Fruit fly (Drosophila melanogaster) whole organism, embryonic: ENCODE measurements around the gene ple.

Experiments used
- BtbVII ChIP-seq: fragments of 200-800 bp; sonication (Bioruptor generic); optimal IDR thresholded peaks from 3 replicates; lab custom pipeline; 2017; ENCODE audit warnings: missing biosample characterization, mild to moderate bottlenecking, missing genetic modification characterization
- C15 ChIP-seq: fragments of 200-800 bp; sonication (Bioruptor generic); IDR thresholded peaks from 3 replicates; pipeline ENCODE4 v1.3.6; 2022; ENCODE audit warnings: missing biosample characterization, missing genetic modification characterization
- CG10147 ChIP-seq: fragments of 200-800 bp; sonication (Bioruptor generic); optimal IDR thresholded peaks from 2 replicates; lab custom pipeline; 2019; ENCODE audit warnings: missing biosample characterization, mild to moderate bottlenecking, missing genetic modification characterization, moderate library complexity
- CG11504 ChIP-seq: fragments of 200-800 bp; sonication (Bioruptor generic); optimal IDR thresholded peaks from 3 replicates; lab custom pipeline; 2019; ENCODE audit warnings: missing biosample characterization, mild to moderate bottlenecking, missing genetic modification characterization, moderate library complexity
- CG12236 ChIP-seq: fragments of 200-800 bp; sonication (Bioruptor generic); optimal IDR thresholded peaks from 2 replicates; lab custom pipeline; 2016; ENCODE audit warnings: missing biosample characterization, missing genetic modification characterization
- CG12391 ChIP-seq: fragments of 200-800 bp; sonication (Bioruptor generic); optimal IDR thresholded peaks from 3 replicates; lab custom pipeline; 2018; ENCODE audit warnings: missing biosample characterization, mild to moderate bottlenecking, missing genetic modification characterization, moderate library complexity
- CG13287 ChIP-seq: fragments of 200-800 bp; sonication (Bioruptor generic); IDR thresholded peaks from 2 replicates; pipeline ENCODE4 v1.3.6; 2022; ENCODE audit warnings: missing biosample characterization, missing genetic modification characterization; ENCODE audit not compliant: partially characterized antibody
- CG13894 ChIP-seq: fragments of 200-800 bp; sonication (Bioruptor generic); optimal IDR thresholded peaks from 3 replicates; lab custom pipeline; 2018; ENCODE audit warnings: missing biosample characterization, mild to moderate bottlenecking, missing genetic modification characterization, moderate library complexity
- CG15514 ChIP-seq: fragments of 200-800 bp; sonication (Bioruptor generic); optimal IDR thresholded peaks from 3 replicates; lab custom pipeline; 2017; ENCODE audit warnings: missing biosample characterization, missing genetic modification characterization, mild to moderate bottlenecking, moderate library complexity, missing genetic modification reagents
- CG17359 ChIP-seq: fragments of 200-800 bp; sonication (Bioruptor generic); optimal IDR thresholded peaks from 3 replicates; lab custom pipeline; 2018; ENCODE audit warnings: missing biosample characterization, mild to moderate bottlenecking, missing genetic modification characterization, moderate library complexity
- CG30020 ChIP-seq: fragments of 200-800 bp; optimal IDR thresholded peaks from 2 replicates; lab custom pipeline; 2019; ENCODE audit warnings: missing biosample characterization, mild to moderate bottlenecking, missing genetic modification characterization, moderate library complexity
- CG30403 ChIP-seq: fragments of 200-800 bp; sonication (Bioruptor generic); optimal IDR thresholded peaks from 3 replicates; lab custom pipeline; 2016; ENCODE audit warnings: missing biosample characterization, missing genetic modification characterization
- CG3065 ChIP-seq: fragments of 200-800 bp; sonication (Bioruptor generic); optimal IDR thresholded peaks from 2 replicates; lab custom pipeline; 2016; ENCODE audit warnings: missing biosample characterization, missing genetic modification characterization
- CG32772 ChIP-seq: fragments of 200-800 bp; sonication (Bioruptor generic); IDR thresholded peaks from 2 replicates; pipeline ENCODE4 v1.3.6; 2022; ENCODE audit warnings: missing biosample characterization, missing genetic modification characterization
- CG3847 ChIP-seq: fragments of 200-800 bp; sonication (Bioruptor generic); IDR thresholded peaks from 2 replicates; pipeline ENCODE4 v1.3.6; 2022; ENCODE audit warnings: missing biosample characterization, missing genetic modification characterization
- CG42726 ChIP-seq: fragments of 200-800 bp; sonication (Bioruptor generic); IDR thresholded peaks from 2 replicates; pipeline ENCODE4 v1.3.6; 2022; ENCODE audit warnings: missing biosample characterization, missing genetic modification characterization; ENCODE audit not compliant: partially characterized antibody
- CG4424 ChIP-seq: fragments of 200-800 bp; sonication (Bioruptor generic); optimal IDR thresholded peaks from 3 replicates; lab custom pipeline; 2016; ENCODE audit warnings: missing biosample characterization, missing genetic modification characterization
- CG6254 ChIP-seq: fragments of 200-800 bp; sonication (Bioruptor generic); optimal IDR thresholded peaks from 3 replicates; lab custom pipeline; 2017; ENCODE audit warnings: mild to moderate bottlenecking, missing biosample characterization, missing genetic modification reagents, missing genetic modification characterization
- CG7839 ChIP-seq: fragments of 200-800 bp; sonication (Bioruptor generic); optimal IDR thresholded peaks from 3 replicates; lab custom pipeline; 2018; ENCODE audit warnings: missing biosample characterization, mild to moderate bottlenecking, missing genetic modification characterization, moderate library complexity
- CG8290 ChIP-seq, 3 experiments: fragments of 200-800 bp; sonication (Bioruptor generic); optimal IDR thresholded peaks; 2 replicates each; lab custom pipeline; 2016 to 2019; ENCODE audit warnings: missing biosample characterization in 3 of 3, missing genetic modification characterization in 3 of 3, mild to moderate bottlenecking in 2 of 3, moderate library complexity in 1 of 3
- CHES-1-like ChIP-seq: fragments of 200-800 bp; sonication (Bioruptor generic); optimal IDR thresholded peaks from 2 replicates; lab custom pipeline; 2016; ENCODE audit warnings: missing biosample characterization, missing genetic modification characterization
- CkIIα-i1 ChIP-seq: fragments of 200-800 bp; sonication (Bioruptor generic); IDR thresholded peaks from 2 replicates; pipeline ENCODE4 v1.3.6; 2022; ENCODE audit warnings: missing biosample characterization, missing genetic modification characterization
- D19A ChIP-seq: fragments of 200-800 bp; optimal IDR thresholded peaks from 3 replicates; lab custom pipeline; 2019; ENCODE audit warnings: missing biosample characterization, mild to moderate bottlenecking, missing genetic modification characterization, moderate library complexity
- Dp ChIP-seq: fragments of 200-800 bp; sonication (Bioruptor generic); optimal IDR thresholded peaks from 2 replicates; lab custom pipeline; 2018; ENCODE audit warnings: missing biosample characterization, mild to moderate bottlenecking, missing genetic modification characterization, moderate library complexity
- Ets65A ChIP-seq: fragments of 200-800 bp; sonication (Bioruptor generic); peaks from one replicate; lab custom pipeline; 2016; ENCODE audit warnings: missing biosample characterization, missing genetic modification characterization
- Fer2 ChIP-seq: fragments of 200-800 bp; sonication (Bioruptor generic); optimal IDR thresholded peaks from 2 replicates; lab custom pipeline; 2018; ENCODE audit warnings: missing biosample characterization, mild to moderate bottlenecking, missing genetic modification characterization, moderate library complexity
- H15 ChIP-seq: fragments of 200-800 bp; sonication (Bioruptor generic); IDR thresholded peaks from 3 replicates; pipeline ENCODE4 v1.3.6; 2022; ENCODE audit warnings: missing biosample characterization, missing genetic modification characterization
- HLH3B ChIP-seq: fragments of 200-800 bp; sonication (Bioruptor generic); IDR thresholded peaks from 2 replicates; pipeline ENCODE4 v1.3.6; 2022; ENCODE audit warnings: missing biosample characterization, missing genetic modification characterization
- Hand ChIP-seq: fragments of 200-800 bp; sonication (Bioruptor generic); optimal IDR thresholded peaks from 2 replicates; lab custom pipeline; 2017; ENCODE audit warnings: mild to moderate bottlenecking, missing biosample characterization, missing genetic modification reagents, missing genetic modification characterization
- MESR4 ChIP-seq: fragments of 200-800 bp; sonication (Bioruptor generic); optimal IDR thresholded peaks from 2 replicates; lab custom pipeline; 2018; ENCODE audit warnings: missing biosample characterization, mild to moderate bottlenecking, missing genetic modification characterization, moderate library complexity
- MTF-1 ChIP-seq: fragments of 200-800 bp; sonication (Bioruptor generic); optimal IDR thresholded peaks from 2 replicates; lab custom pipeline; 2018; ENCODE audit warnings: missing biosample characterization, mild to moderate bottlenecking, missing genetic modification characterization, borderline replicate concordance
- Nf-YC ChIP-seq: fragments of 200-800 bp; optimal IDR thresholded peaks from 3 replicates; lab custom pipeline; 2019; ENCODE audit warnings: missing biosample characterization, mild to moderate bottlenecking, missing genetic modification characterization, moderate library complexity
- NfI ChIP-seq: fragments of 200-800 bp; sonication (Bioruptor generic); optimal IDR thresholded peaks from 3 replicates; lab custom pipeline; 2018; ENCODE audit warnings: missing biosample characterization, mild to moderate bottlenecking, missing genetic modification characterization, moderate library complexity
- ci ChIP-seq: fragments of 200-800 bp; sonication (Bioruptor generic); IDR thresholded peaks from 3 replicates; pipeline ENCODE4 v1.3.6; 2022; ENCODE audit warnings: missing biosample characterization, missing genetic modification characterization
- crol ChIP-seq: fragments of 200-800 bp; sonication (Bioruptor generic); IDR thresholded peaks from 2 replicates; pipeline ENCODE4 v1.3.6; 2022; ENCODE audit warnings: missing biosample characterization, missing genetic modification characterization
- cwo ChIP-seq: fragments of 200-800 bp; sonication (Bioruptor generic); optimal IDR thresholded peaks from 3 replicates; lab custom pipeline; 2017; ENCODE audit warnings: missing biosample characterization, missing genetic modification characterization, mild to moderate bottlenecking, moderate library complexity, missing genetic modification reagents
- dati ChIP-seq: fragments of 200-800 bp; sonication (Bioruptor generic); IDR thresholded peaks from 2 replicates; pipeline ENCODE4 v1.3.6; 2022; ENCODE audit warnings: missing biosample characterization, missing genetic modification characterization
- dimm ChIP-seq: fragments of 200-800 bp; sonication (Bioruptor generic); IDR thresholded peaks from 2 replicates; pipeline ENCODE4 v1.3.6; 2022; ENCODE audit warnings: missing biosample characterization, missing genetic modification characterization
- fd3F ChIP-seq: fragments of 200-800 bp; sonication (Bioruptor generic); optimal IDR thresholded peaks from 2 replicates; lab custom pipeline; 2018; ENCODE audit warnings: missing biosample characterization, mild to moderate bottlenecking, missing genetic modification characterization, moderate library complexity
- gcm ChIP-seq: fragments of 200-800 bp; sonication (Bioruptor generic); optimal IDR thresholded peaks from 2 replicates; lab custom pipeline; 2019; ENCODE audit warnings: missing biosample characterization, mild to moderate bottlenecking, missing genetic modification characterization, moderate library complexity
- gfzf ChIP-seq: fragments of 200-800 bp; sonication (Bioruptor generic); optimal IDR thresholded peaks from 2 replicates; lab custom pipeline; 2016; ENCODE audit warnings: missing biosample characterization, mild to moderate bottlenecking, missing genetic modification characterization, moderate library complexity
- hth ChIP-seq: fragments of >200 bp; optimal IDR thresholded peaks from 2 replicates; lab custom pipeline; 2017; ENCODE audit warnings: inconsistent platforms
- ind ChIP-seq: fragments of 200-800 bp; sonication (Bioruptor generic); optimal IDR thresholded peaks from 3 replicates; lab custom pipeline; 2016; ENCODE audit warnings: missing biosample characterization, missing genetic modification characterization
- nmo ChIP-seq: fragments of 200-800 bp; sonication (Bioruptor generic); optimal IDR thresholded peaks from 2 replicates; lab custom pipeline; 2018; ENCODE audit warnings: missing biosample characterization, mild to moderate bottlenecking, missing genetic modification characterization, moderate library complexity
- pfk ChIP-seq: fragments of 200-800 bp; sonication (Bioruptor generic); optimal IDR thresholded peaks from 2 replicates; lab custom pipeline; 2018; ENCODE audit warnings: missing biosample characterization, mild to moderate bottlenecking, missing genetic modification characterization, moderate library complexity
- pho ChIP-seq: fragments of 200-800 bp; sonication (Bioruptor generic); optimal IDR thresholded peaks from 2 replicates; lab custom pipeline; 2016; ENCODE audit warnings: missing biosample characterization, missing genetic modification characterization
- rib ChIP-seq: fragments of 200-800 bp; sonication (Bioruptor generic); IDR thresholded peaks from 2 replicates; pipeline ENCODE4 v1.3.6; 2022; ENCODE audit warnings: missing biosample characterization, missing genetic modification characterization
- zfh1 ChIP-seq: fragments of 200-800 bp; sonication (Bioruptor generic); IDR thresholded peaks from 3 replicates; pipeline ENCODE4 v1.3.6; 2022; ENCODE audit warnings: missing biosample characterization, missing genetic modification characterization

Gene ple

DNA sequence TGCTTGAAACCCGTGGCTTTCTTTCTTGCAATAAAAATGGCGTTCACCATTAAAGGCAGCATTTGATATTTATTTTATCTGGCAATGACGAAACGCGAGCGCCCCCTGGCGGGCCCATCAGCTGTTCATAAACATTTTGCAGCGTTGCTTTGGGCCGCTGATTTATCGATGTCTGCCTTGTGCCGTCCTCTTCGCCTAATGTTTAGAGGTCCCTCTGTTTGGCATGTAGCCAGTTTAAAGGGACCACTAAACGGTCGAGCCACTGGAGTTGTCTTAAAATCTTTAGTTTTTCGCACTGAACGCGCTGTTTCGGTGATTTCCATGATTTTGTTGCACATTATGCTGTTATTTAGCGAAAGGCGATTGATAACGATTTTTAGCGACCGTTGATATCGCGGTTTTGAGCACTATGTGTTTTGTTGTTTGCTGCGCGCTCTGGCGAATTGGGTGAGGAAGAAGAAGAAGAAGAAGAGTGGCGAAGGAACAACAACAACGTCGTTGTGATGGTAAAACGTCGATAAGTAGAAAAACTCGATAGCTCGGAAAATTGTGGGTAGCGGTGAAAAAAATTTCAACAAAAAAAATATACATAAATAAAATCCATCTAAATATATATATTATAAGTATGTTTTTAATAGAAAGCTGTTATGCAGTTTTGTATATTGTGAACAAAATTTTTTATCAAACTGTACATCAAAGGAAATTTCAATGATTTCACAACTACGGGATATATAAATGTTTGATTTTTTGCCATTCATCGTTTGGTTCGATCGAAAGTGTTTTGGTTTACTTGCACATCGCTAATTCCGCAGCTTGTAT is 33.2 kb upstream of the ple start, which contains the start of the genes velo and Sbds (continued):
- TF ChIP-seq MESR4 (GFP tag; lab: Kevin White, UChicago) (peak; percentile 99), NfI (GFP tag; lab: Kevin White, UChicago) (peak; percentile 62), BtbVII (peak; percentile 2), Hand (no peak), CG12236 (GFP tag; lab: Kevin White, UChicago) (no peak), dati (GFP tag; lab: Robert Waterston, UW) (no peak), HLH3B (no peak), CG8290 (GFP tag; optimal IDR thresholded peaks at IDR 0.05; lab: Kevin White, UChicago) (no peak), CG8290 (tag; optimal IDR thresholded peaks at IDR 0.05; lab: Kevin White, UChicago) (no peak), CG12391 (tag; lab: Kevin White, UChicago) (peak; percentile 72), Fer2 (peak; percentile 42), ci (GFP tag; lab: Robert Waterston, UW) (peak; percentile 57; the same call in 2 of the 3 replicates), CG11504 (tag; lab: Kevin White, UChicago) (peak; percentile 6), zfh1 (no peak), Nf-YC (tag; lab: Kevin White, UChicago) (peak; percentile 67), CG13287 (GFP tag; lab: Robert Waterston, UW) (peak; percentile 78), ind (GFP tag; lab: Kevin White, UChicago) (peak; percentile 55), crol (GFP tag; lab: Robert Waterston, UW) (peak; percentile 52), CG17359 (peak; percentile 10), MTF-1 (no peak), CG10147 (GFP tag; lab: Kevin White, UChicago) (peak; percentile 45), CG3065 (GFP tag; lab: Kevin White, UChicago) (peak; percentile 6), dimm (GFP tag; lab: Robert Waterston, UW) (no peak), H15 (GFP tag; lab: Robert Waterston, UW) (0 out of 3 replicates have a peak, but pooled peaks have one; percentile 12), CG30020 (tag; lab: Kevin White, UChicago) (peak; percentile 59), fd3F (GFP tag; lab: Kevin White, UChicago) (peak; percentile 37), CG32772 (GFP tag; lab: Robert Waterston, UW) (peak; percentile 36; the same call in 1 of the 2 replicates), CG7839 (tag; lab: Kevin White, UChicago) (peak; percentile 49), CG4424 (peak; percentile 27), cwo (GFP tag; lab: Kevin White, UChicago) (no peak), C15 (GFP tag; lab: Robert Waterston, UW) (no peak), pfk (GFP tag; lab: Kevin White, UChicago) (peak; percentile 13), nmo (GFP tag; lab: Kevin White, UChicago) (peak; percentile 57), CG30403 (GFP tag; lab: Kevin White, UChicago) (peak; percentile 67), Ets65A (peak; percentile 45), Dp (GFP tag; lab: Kevin White, UChicago) (peak; percentile 12), CHES-1-like (peak; percentile 75), CG3847 (GFP tag; lab: Robert Waterston, UW) (peak; percentile 62), D19A (tag; lab: Kevin White, UChicago) (peak; percentile 41), hth (no peak), gcm (GFP tag; lab: Kevin White, UChicago) (no peak), CG42726 (peak; percentile 76; the same call in 1 of the 2 replicates), CG13894 (tag; lab: Kevin White, UChicago) (peak; percentile 17), CG15514 (peak; percentile 58), pho (GFP tag; lab: Kevin White, UChicago) (no peak), CkIIα-i1 (GFP tag; lab: Robert Waterston, UW) (no peak), CG6254 (GFP tag; lab: Kevin White, UChicago) (peak; percentile 33), rib (GFP tag; lab: Robert Waterston, UW) (peak; percentile 56), gfzf (peak; percentile 36)
